Worm (Caenorhabditis elegans) whole organism, L3 larva: ENCODE results near the gene F23D12.2.

Experiments
- R02D3.7 ChIP-seq: fragments of 150-350 bp; optimal IDR thresholded peaks from 2 replicates; lab custom pipeline; 2014; ENCODE audit warnings: missing biosample characterization, missing genetic modification characterization
- aly-2 ChIP-seq: fragments of 150-350 bp; optimal IDR thresholded peaks from 2 replicates; lab custom pipeline; 2014; ENCODE audit warnings: missing biosample characterization, missing genetic modification characterization
- ama-1 ChIP-seq: fragments of 150-350 bp; optimal IDR thresholded peaks from 2 replicates; lab custom pipeline; 2018
- ceh-28 ChIP-seq: fragments of 150-350 bp; optimal IDR thresholded peaks from 2 replicates; lab custom pipeline; 2014; ENCODE audit warnings: missing biosample characterization, missing genetic modification reagents, missing genetic modification characterization
- elt-2 ChIP-seq: sonication (generic microtip); optimal IDR thresholded peaks from 2 replicates; lab custom pipeline; 2016; ENCODE audit warnings: missing genetic modification reagents, mild to moderate bottlenecking, missing genetic modification characterization, missing compliant biosample characterization
- jun-1 ChIP-seq: fragments of 150-350 bp; optimal IDR thresholded peaks from 2 replicates; lab custom pipeline; 2014; ENCODE audit warnings: missing biosample characterization, missing genetic modification reagents, missing genetic modification characterization
- nhr-25 ChIP-seq: sonication (generic microtip); optimal IDR thresholded peaks from 2 replicates; lab custom pipeline; 2017; ENCODE audit warnings: missing biosample characterization, missing genetic modification characterization
- pha-4 ChIP-seq: fragments of 150-350 bp; optimal IDR thresholded peaks from 2 replicates; lab custom pipeline; 2014; ENCODE audit warnings: missing biosample characterization, missing genetic modification reagents, missing genetic modification characterization
- sea-2 ChIP-seq: fragments of 150-350 bp; sonication (generic microtip); optimal IDR thresholded peaks from 4 replicates; lab custom pipeline; 2014; ENCODE audit warnings: missing biosample characterization, missing genetic modification reagents, missing genetic modification characterization
- unc-62 ChIP-seq: fragments of 150-350 bp; sonication (generic microtip); optimal IDR thresholded peaks from 4 replicates; lab custom pipeline; 2014; ENCODE audit warnings: missing biosample characterization, missing genetic modification reagents, missing genetic modification characterization
- zag-1 ChIP-seq: fragments of 150-350 bp; optimal IDR thresholded peaks from 2 replicates; lab custom pipeline; 2014; ENCODE audit warnings: missing biosample characterization, missing genetic modification characterization

ce11 chrX:14399035-14399434 lies 22.3 kb downstream of the F23D12.2 start:
- no peak for TF ChIP-seq elt-2 (tag; lab: Kevin White, UChicago)
- TF ChIP-seq sea-2 (GFP tag; lab: Kevin White, UChicago), result no peak
- no peak for TF ChIP-seq unc-62 (GFP tag; lab: Kevin White, UChicago)
- TF ChIP-seq nhr-25 (tag; lab: Kevin White, UChicago), result no peak
- TF ChIP-seq ceh-28 (tag; lab: Kevin White, UChicago), result no peak
- TF ChIP-seq pha-4, result no peak
- TF ChIP-seq ama-1 (lab: Kevin White, UChicago), result no peak
- no peak for TF ChIP-seq zag-1 (tag; lab: Kevin White, UChicago)
- no peak for TF ChIP-seq jun-1 (tag; lab: Kevin White, UChicago)
- no peak for TF ChIP-seq R02D3.7 (tag; lab: Kevin White, UChicago)
- TF ChIP-seq aly-2, result no peak
